Worm (Caenorhabditis elegans) whole organism, L3 larva: ENCODE data around the gene T21D12.11.

ENCODE experiments used
- ceh-82 ChIP-seq: fragments of 150-350 bp; optimal IDR thresholded peaks from 2 replicates; lab custom pipeline; 2014; ENCODE audit warnings: missing biosample characterization, missing genetic modification characterization
- elt-2 ChIP-seq: sonication (generic microtip); optimal IDR thresholded peaks from 2 replicates; lab custom pipeline; 2016; ENCODE audit warnings: missing genetic modification reagents, mild to moderate bottlenecking, missing genetic modification characterization, missing compliant biosample characterization
- lin-15B ChIP-seq: fragments of 150-350 bp; optimal IDR thresholded peaks from 2 replicates; lab custom pipeline; 2014; ENCODE audit warnings: missing biosample characterization, missing genetic modification characterization
- mml-1 ChIP-seq: fragments of 150-350 bp; sonication (generic microtip); optimal IDR thresholded peaks from 3 replicates; lab custom pipeline; 2014; ENCODE audit warnings: missing biosample characterization, missing genetic modification characterization
- nhr-23 ChIP-seq: fragments of 150-350 bp; optimal IDR thresholded peaks from 2 replicates; lab custom pipeline; 2014; ENCODE audit warnings: missing biosample characterization, missing genetic modification reagents, missing genetic modification characterization
- nhr-237 ChIP-seq: fragments of 150-350 bp; optimal IDR thresholded peaks from 2 replicates; lab custom pipeline; 2014; ENCODE audit warnings: missing biosample characterization, missing genetic modification characterization
- nhr-25 ChIP-seq: sonication (generic microtip); optimal IDR thresholded peaks from 2 replicates; lab custom pipeline; 2017; ENCODE audit warnings: missing biosample characterization, missing genetic modification characterization
- pqm-1 ChIP-seq: fragments of 150-350 bp; optimal IDR thresholded peaks from 2 replicates; lab custom pipeline; 2017; ENCODE audit warnings: missing biosample characterization, missing genetic modification characterization, inconsistent platforms
- ztf-4 ChIP-seq: fragments of 150-350 bp; optimal IDR thresholded peaks from 2 replicates; lab custom pipeline; 2014; ENCODE audit warnings: missing biosample characterization, missing genetic modification characterization

DNA sequence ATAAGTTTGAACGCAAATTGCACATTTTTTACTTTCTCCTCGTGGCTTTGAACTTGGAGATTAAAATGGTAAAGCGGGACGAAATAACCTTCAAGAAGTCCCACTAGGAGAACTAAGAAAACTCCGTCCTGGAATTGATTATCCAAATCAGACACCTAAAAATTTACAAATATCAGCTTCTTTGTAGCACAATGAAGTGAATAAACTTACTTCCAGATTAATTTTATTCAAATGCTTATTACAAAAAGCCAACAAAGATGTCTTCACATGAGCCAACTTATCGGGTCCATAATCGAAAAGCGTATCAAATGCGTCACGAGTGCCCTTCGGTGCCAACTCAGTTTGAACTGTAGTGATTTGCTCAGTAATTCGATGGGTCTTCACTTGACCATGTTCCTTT lies 6.7 kb upstream of the T21D12.11 start:
- TF ChIP-seq pqm-1 (tag; lab: Kevin White, UChicago) (no peak), ztf-4 (tag; lab: Kevin White, UChicago) (no peak), nhr-237 (no peak), nhr-23 (tag; lab: Kevin White, UChicago) (no peak), ceh-82 (tag; lab: Kevin White, UChicago) (no peak), lin-15B (tag; lab: Kevin White, UChicago) (no peak), nhr-25 (tag; lab: Kevin White, UChicago) (no peak), elt-2 (tag; lab: Kevin White, UChicago) (no peak), mml-1 (tag; lab: Kevin White, UChicago) (no peak)
